Worm (Caenorhabditis elegans): Measurements from ENCODE around the gene T05G5.5.

The T05G5.5 gene

DNA sequence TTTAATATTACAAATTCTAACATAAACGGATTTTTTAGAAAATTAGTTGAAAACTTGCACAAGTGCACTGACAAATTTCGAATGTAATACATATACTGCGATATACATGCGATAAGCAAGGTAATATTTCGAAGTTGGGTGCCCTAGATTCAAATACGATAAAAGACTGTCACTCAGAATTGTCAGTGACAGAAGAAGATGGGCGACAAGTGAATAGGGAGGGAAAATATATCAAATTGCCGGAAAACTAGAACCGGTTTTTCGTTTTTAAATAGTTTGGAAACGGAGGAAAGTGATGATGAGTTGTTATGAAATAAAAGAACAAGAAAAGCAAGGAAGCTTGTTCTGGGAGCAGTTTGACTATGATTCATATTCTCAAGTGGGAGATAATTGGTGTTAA lies 17.2 kb downstream of the T05G5.5 start:
- TF ChIP-seq F37B4.10 (GFP tag; IDR thresholded peaks at IDR 0.05) (no peak), pbrm-1 (GFP tag; IDR thresholded peaks at IDR 0.05) (no peak), hmg-1.2 (GFP tag; IDR thresholded peaks at IDR 0.05) (no peak), hlh-12 (tag; optimal IDR thresholded peaks at IDR 0.05) (no peak), ceh-40 (GFP tag; IDR thresholded peaks at IDR 0.05) (no peak), nhr-179 (tag; optimal IDR thresholded peaks at IDR 0.05) (no peak), nhr-80 (tag; optimal IDR thresholded peaks at IDR 0.05) (no peak)

ce11 chrIII:9733333-9733732 lies 17.9 kb downstream of the T05G5.5 start:
- TF ChIP-seq T07F8.4 (tag; optimal IDR thresholded peaks at IDR 0.05) (no peak), snpc-4 (GFP tag; optimal IDR thresholded peaks at IDR 0.05) (no peak), snpc-4 (tag; optimal IDR thresholded peaks at IDR 0.05) (no peak), fkh-3 (tag; optimal IDR thresholded peaks at IDR 0.05) (no peak), T26A5.8 (tag; optimal IDR thresholded peaks at IDR 0.05) (no peak), Y67H2A.10 (GFP tag; conservative IDR thresholded peaks at IDR 0.05) (no peak), dpl-1 (GFP tag; optimal IDR thresholded peaks at IDR 0.05) (no peak), Y53G8AR.9 (GFP tag; conservative IDR thresholded peaks at IDR 0.05) (no peak), dox-1 (GFP tag; IDR thresholded peaks at IDR 0.05) (no peak), F37B4.10 (GFP tag; IDR thresholded peaks at IDR 0.05) (no peak), lir-1 (GFP tag; conservative IDR thresholded peaks at IDR 0.05) (no peak), C06A6.2 (GFP tag; conservative IDR thresholded peaks at IDR 0.05) (no peak), ztf-22 (GFP tag; optimal IDR thresholded peaks at IDR 0.05) (no peak)

DNA sequence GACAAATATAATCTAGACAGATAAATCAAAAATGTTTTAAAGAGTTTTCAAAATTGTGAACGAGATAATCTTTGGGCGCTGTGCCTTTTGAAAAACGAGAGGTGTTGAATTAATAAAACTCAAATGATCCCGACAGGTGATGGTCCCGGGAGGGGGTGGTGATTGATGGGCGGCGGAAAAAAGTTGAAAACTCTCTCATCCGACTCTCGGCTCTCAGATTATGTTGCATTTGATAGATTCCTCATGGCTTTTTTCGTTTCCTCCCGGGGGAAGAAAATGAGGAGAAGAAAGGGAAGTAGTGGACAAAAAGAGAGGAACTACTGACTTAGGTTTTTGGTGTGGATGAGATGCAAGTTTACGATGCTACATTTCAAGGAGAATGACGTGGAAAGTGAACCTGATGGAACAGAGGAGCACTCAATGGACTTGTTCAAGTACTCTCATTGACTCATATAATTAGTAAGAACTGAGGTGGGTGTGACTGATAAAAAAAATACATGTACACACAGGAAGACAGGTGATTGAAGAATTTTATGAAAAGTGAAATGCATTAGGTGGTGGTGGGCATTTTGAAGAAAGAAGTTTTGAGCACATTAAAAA lies 19.8 kb downstream of the T05G5.5 start:
- TF ChIP-seq rpc-1 (optimal IDR thresholded peaks at IDR 0.05) = no peak
- TF ChIP-seq rpc-1 (tag; optimal IDR thresholded peaks at IDR 0.05) = no peak
- TF ChIP-seq Y79H2A.3 (GFP tag; conservative IDR thresholded peaks at IDR 0.05) = no peak
- no peak for TF ChIP-seq F49E8.2 (tag; optimal IDR thresholded peaks at IDR 0.05; ENCODE audit: insufficient read depth)
- TF ChIP-seq egl-18 (GFP tag; IDR thresholded peaks at IDR 0.05) = no peak
- no peak for TF ChIP-seq madf-8 (GFP tag; conservative IDR thresholded peaks at IDR 0.05)
- no peak for TF ChIP-seq ceh-100 (GFP tag; IDR thresholded peaks at IDR 0.05)
- TF ChIP-seq D2030.7 (GFP tag; IDR thresholded peaks at IDR 0.05) = no peak
- TF ChIP-seq zfh-2 (GFP tag; conservative IDR thresholded peaks at IDR 0.05) = no peak

DNA sequence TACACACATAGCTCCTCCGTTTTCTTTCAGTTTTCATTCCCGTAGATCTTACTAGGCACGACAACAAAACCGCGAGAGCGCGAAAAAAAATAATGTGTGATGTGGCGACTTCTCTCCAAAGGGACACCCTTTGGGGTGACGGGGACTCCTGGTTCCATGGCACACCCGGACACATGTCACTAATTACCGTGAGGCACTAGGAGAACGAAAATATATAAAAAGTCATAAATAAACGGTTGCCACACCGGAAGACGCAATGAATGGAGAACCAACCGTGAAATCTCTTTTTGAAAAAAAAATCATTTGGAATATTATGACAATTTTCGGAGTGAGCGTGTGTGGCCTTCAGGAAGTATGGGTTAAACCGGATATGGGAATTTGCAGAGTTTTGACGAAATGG lies 20.8 kb downstream of the T05G5.5 start:
- TF ChIP-seq fkh-3 (tag; optimal IDR thresholded peaks at IDR 0.05) (no peak), K11D2.4 (GFP tag; IDR thresholded peaks at IDR 0.05) (no peak), sdz-38 (tag; optimal IDR thresholded peaks at IDR 0.05) (no peak)

- TF ChIP-seq ztf-22 (GFP tag; optimal IDR thresholded peaks at IDR 0.05) (no peak), B0261.1 (tag; optimal IDR thresholded peaks at IDR 0.05) (no peak), zim-3 (tag; optimal IDR thresholded peaks at IDR 0.05) (no peak), rec-8 (tag; optimal IDR thresholded peaks at IDR 0.05) (no peak), F55B11.4 (tag; optimal IDR thresholded peaks at IDR 0.05; ENCODE audit: borderline replicate concordance, insufficient read depth) (no peak), F49E8.2 (tag; optimal IDR thresholded peaks at IDR 0.05; ENCODE audit: insufficient read depth) (no peak), cebp-2 (GFP tag; IDR thresholded peaks at IDR 0.05) (no peak), lin-40 (tag; optimal IDR thresholded peaks at IDR 0.05) (no peak), nhr-179 (tag; optimal IDR thresholded peaks at IDR 0.05) (no peak), nhr-27 (tag; optimal IDR thresholded peaks at IDR 0.05) (no peak), madf-3 (GFP tag; IDR thresholded peaks at IDR 0.05) (no peak), atf-7 (tag; optimal IDR thresholded peaks at IDR 0.05) (no peak), attf-3 (GFP tag; conservative IDR thresholded peaks at IDR 0.05) (no peak), egl-44 (GFP tag; IDR thresholded peaks at IDR 0.05) (no peak), madf-6 (GFP tag; IDR thresholded peaks at IDR 0.05) (no peak)
Measured at ce11 chrIII:9727439-9727838, 23.8 kb downstream of the T05G5.5 start, which contains the start of gene C07A9.12. TSS of gene C07A9.12 (minus strand) at chrIII:9727539.
